Worm (Caenorhabditis elegans) whole organism, L3 larva: ENCODE results near the gene acs-21.

Experiments
- R02D3.7 ChIP-seq: fragments of 150-350 bp; optimal IDR thresholded peaks from 2 replicates; lab custom pipeline; 2014; ENCODE audit warnings: missing biosample characterization, missing genetic modification characterization
- aly-2 ChIP-seq: fragments of 150-350 bp; optimal IDR thresholded peaks from 2 replicates; lab custom pipeline; 2014; ENCODE audit warnings: missing biosample characterization, missing genetic modification characterization
- ceh-16 ChIP-seq: sonication (generic microtip); optimal IDR thresholded peaks from 2 replicates; lab custom pipeline; 2017; ENCODE audit warnings: missing biosample characterization, missing genetic modification characterization
- ceh-82 ChIP-seq: fragments of 150-350 bp; optimal IDR thresholded peaks from 2 replicates; lab custom pipeline; 2014; ENCODE audit warnings: missing biosample characterization, missing genetic modification characterization
- ceh-9 ChIP-seq: sonication (generic microtip); optimal IDR thresholded peaks from 2 replicates; lab custom pipeline; 2018; ENCODE audit warnings: missing biosample characterization, missing genetic modification characterization
- daf-12 ChIP-seq: fragments of 150-350 bp; optimal IDR thresholded peaks from 2 replicates; lab custom pipeline; 2014; ENCODE audit warnings: missing biosample characterization, missing genetic modification reagents, missing genetic modification characterization
- egl-27 ChIP-seq: sonication (generic microtip); optimal IDR thresholded peaks from 4 replicates; lab custom pipeline; 2017; ENCODE audit warnings: missing biosample characterization, missing genetic modification reagents, missing genetic modification characterization
- egl-5 ChIP-seq: fragments of 150-350 bp; optimal IDR thresholded peaks from 2 replicates; lab custom pipeline; 2017; ENCODE audit warnings: missing biosample characterization, missing genetic modification reagents, missing genetic modification characterization, inconsistent platforms
- elt-2 ChIP-seq: sonication (generic microtip); optimal IDR thresholded peaks from 2 replicates; lab custom pipeline; 2016; ENCODE audit warnings: missing genetic modification reagents, mild to moderate bottlenecking, missing genetic modification characterization, missing compliant biosample characterization
- elt-3 ChIP-seq, 3 experiments: fragments of 150-350 bp in 1 of 3; sonication (generic microtip) in 2 of 3; optimal IDR thresholded peaks; 2 replicates in 2 of 3; 4 replicates in 1 of 3; lab custom pipeline; 2014 to 2017; ENCODE audit warnings: missing biosample characterization in 3 of 3, missing genetic modification characterization in 3 of 3
- fkh-10 ChIP-seq: sonication (generic microtip); optimal IDR thresholded peaks from 2 replicates; lab custom pipeline; 2017; ENCODE audit warnings: missing biosample characterization, missing genetic modification reagents, missing genetic modification characterization
- fkh-2 ChIP-seq: fragments of 150-350 bp; optimal IDR thresholded peaks from 2 replicates; lab custom pipeline; 2014; ENCODE audit warnings: missing biosample characterization, missing genetic modification reagents, missing genetic modification characterization
- fos-1 ChIP-seq: fragments of 150-350 bp; optimal IDR thresholded peaks from 2 replicates; lab custom pipeline; 2014; ENCODE audit warnings: missing biosample characterization, missing genetic modification characterization
- hmg-11 ChIP-seq: sonication (generic microtip); optimal IDR thresholded peaks from 2 replicates; lab custom pipeline; 2016; ENCODE audit warnings: missing genetic modification characterization, missing compliant biosample characterization
- lin-39 ChIP-seq: fragments of 150-350 bp; optimal IDR thresholded peaks from 2 replicates; lab custom pipeline; 2018; ENCODE audit warnings: missing biosample characterization, missing genetic modification reagents, missing genetic modification characterization
- lsy-12 ChIP-seq: sonication (generic microtip); optimal IDR thresholded peaks from 2 replicates; lab custom pipeline; 2016; ENCODE audit warnings: mild to moderate bottlenecking, missing genetic modification characterization, missing compliant biosample characterization
- mdl-1 ChIP-seq: fragments of 150-350 bp; optimal IDR thresholded peaks from 2 replicates; lab custom pipeline; 2014; ENCODE audit warnings: missing biosample characterization, missing genetic modification characterization
- mml-1 ChIP-seq: fragments of 150-350 bp; sonication (generic microtip); optimal IDR thresholded peaks from 3 replicates; lab custom pipeline; 2014; ENCODE audit warnings: missing biosample characterization, missing genetic modification characterization
- nhr-11 ChIP-seq: fragments of 150-350 bp; optimal IDR thresholded peaks from 2 replicates; lab custom pipeline; 2014; ENCODE audit warnings: missing biosample characterization, missing genetic modification characterization
- nhr-12 ChIP-seq: fragments of 150-350 bp; optimal IDR thresholded peaks from 2 replicates; lab custom pipeline; 2014; ENCODE audit warnings: missing biosample characterization, missing genetic modification characterization
- nhr-25 ChIP-seq: sonication (generic microtip); optimal IDR thresholded peaks from 2 replicates; lab custom pipeline; 2017; ENCODE audit warnings: missing biosample characterization, missing genetic modification characterization
- nhr-43 ChIP-seq: sonication (generic microtip); optimal IDR thresholded peaks from 2 replicates; lab custom pipeline; 2016; ENCODE audit warnings: mild to moderate bottlenecking, missing genetic modification characterization, missing compliant biosample characterization; ENCODE audit not compliant: poor library complexity, severe bottlenecking
- nhr-67 ChIP-seq: fragments of 150-350 bp; optimal IDR thresholded peaks from 2 replicates; lab custom pipeline; 2014; ENCODE audit warnings: missing biosample characterization, missing genetic modification characterization
- nhr-77 ChIP-seq: fragments of 150-350 bp; optimal IDR thresholded peaks from 2 replicates; lab custom pipeline; 2014; ENCODE audit warnings: missing biosample characterization, missing genetic modification characterization
- pha-4 ChIP-seq: fragments of 150-350 bp; optimal IDR thresholded peaks from 2 replicates; lab custom pipeline; 2014; ENCODE audit warnings: missing biosample characterization, missing genetic modification reagents, missing genetic modification characterization
- pqm-1 ChIP-seq: fragments of 150-350 bp; optimal IDR thresholded peaks from 2 replicates; lab custom pipeline; 2017; ENCODE audit warnings: missing biosample characterization, missing genetic modification characterization, inconsistent platforms
- sea-2 ChIP-seq: fragments of 150-350 bp; sonication (generic microtip); optimal IDR thresholded peaks from 4 replicates; lab custom pipeline; 2014; ENCODE audit warnings: missing biosample characterization, missing genetic modification reagents, missing genetic modification characterization
- snpc-4 ChIP-seq: fragments of 150-350 bp; optimal IDR thresholded peaks from 2 replicates; lab custom pipeline; 2014; ENCODE audit warnings: missing biosample characterization, missing genetic modification characterization
- unc-39 ChIP-seq: sonication (generic microtip); optimal IDR thresholded peaks from 4 replicates; lab custom pipeline; 2017; ENCODE audit warnings: missing biosample characterization, missing genetic modification characterization
- unc-62 ChIP-seq: fragments of 150-350 bp; sonication (generic microtip); optimal IDR thresholded peaks from 4 replicates; lab custom pipeline; 2014; ENCODE audit warnings: missing biosample characterization, missing genetic modification reagents, missing genetic modification characterization
- zag-1 ChIP-seq: fragments of 150-350 bp; optimal IDR thresholded peaks from 2 replicates; lab custom pipeline; 2014; ENCODE audit warnings: missing biosample characterization, missing genetic modification characterization
- ztf-11 ChIP-seq: fragments of 150-350 bp; optimal IDR thresholded peaks from 2 replicates; lab custom pipeline; 2014; ENCODE audit warnings: missing biosample characterization, missing genetic modification characterization

The acs-21 gene

DNA sequence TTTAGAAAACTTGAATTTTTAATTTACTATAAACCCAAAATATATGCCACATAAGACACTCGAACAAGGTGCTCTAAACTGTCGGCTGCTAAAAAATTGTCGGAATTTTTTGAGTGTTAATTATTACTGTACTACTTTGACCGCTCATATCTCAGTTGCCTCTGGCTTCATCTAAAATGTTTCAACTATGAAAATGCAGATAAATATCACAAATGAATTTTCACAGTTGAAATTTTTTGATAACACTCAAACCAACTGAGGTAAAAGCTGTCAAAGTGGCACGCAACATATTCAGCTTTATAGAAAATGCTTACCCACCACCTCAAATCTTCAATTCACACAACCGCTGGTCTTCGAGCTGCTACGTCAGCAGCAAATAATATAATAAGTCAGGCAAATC is at the start of gene acs-21:
TSS of gene acs-21 (plus strand) at position 301 of the 400 bp plus-strand sequence.
- no peak for TF ChIP-seq pha-4 (tag; lab: Kevin White, UChicago)
- no peak for TF ChIP-seq nhr-25
- no peak for TF ChIP-seq egl-27 (tag; lab: Kevin White, UChicago)
- TF ChIP-seq snpc-4 (tag; lab: Kevin White, UChicago), result no peak

DNA sequence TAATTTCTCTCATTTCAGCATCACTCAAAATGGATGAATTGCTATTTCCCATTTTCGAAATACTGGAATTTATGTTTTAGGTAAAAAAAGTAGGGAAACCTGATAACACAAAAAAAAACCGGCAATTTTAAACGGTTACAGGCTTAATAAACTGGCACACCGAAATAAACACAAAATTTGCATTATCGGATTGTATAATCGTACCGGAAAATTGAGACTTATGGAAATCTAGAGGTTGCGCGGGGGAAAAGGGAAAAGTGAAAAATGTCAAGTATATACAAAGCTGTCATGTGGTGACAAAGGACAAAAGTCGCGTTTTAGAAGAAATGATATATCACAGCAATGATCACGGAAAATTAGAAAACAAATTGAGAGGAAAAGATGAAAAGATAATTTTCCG is 49.6 kb upstream of the acs-21 start, which contains the start of gene chpf-2:
TSS of gene chpf-2 (minus strand) at position 101 of the 400 bp plus-strand sequence.
- no peak for TF ChIP-seq nhr-12 (tag; lab: Kevin White, UChicago)
- no peak for TF ChIP-seq aly-2 (tag; lab: Kevin White, UChicago)
- no peak for TF ChIP-seq nhr-67 (tag; lab: Kevin White, UChicago)
- TF ChIP-seq nhr-77, result no peak
- no peak for TF ChIP-seq mdl-1 (tag; lab: Kevin White, UChicago)
- no peak for TF ChIP-seq mml-1 (tag; lab: Kevin White, UChicago)
- no peak for TF ChIP-seq lin-39
- TF ChIP-seq pqm-1 (tag; lab: Kevin White, UChicago), result no peak
- no peak for TF ChIP-seq nhr-43 (tag; lab: Kevin White, UChicago)
- no peak for TF ChIP-seq unc-39
- no peak for TF ChIP-seq zag-1 (tag; lab: Kevin White, UChicago)
- TF ChIP-seq daf-12 (tag; lab: Kevin White, UChicago), result no peak
- TF ChIP-seq nhr-25, result no peak
- no peak for TF ChIP-seq ceh-82 (tag; lab: Kevin White, UChicago)
- TF ChIP-seq R02D3.7 (tag; lab: Kevin White, UChicago), result no peak
- TF ChIP-seq fkh-2 (tag; lab: Kevin White, UChicago), result no peak

DNA sequence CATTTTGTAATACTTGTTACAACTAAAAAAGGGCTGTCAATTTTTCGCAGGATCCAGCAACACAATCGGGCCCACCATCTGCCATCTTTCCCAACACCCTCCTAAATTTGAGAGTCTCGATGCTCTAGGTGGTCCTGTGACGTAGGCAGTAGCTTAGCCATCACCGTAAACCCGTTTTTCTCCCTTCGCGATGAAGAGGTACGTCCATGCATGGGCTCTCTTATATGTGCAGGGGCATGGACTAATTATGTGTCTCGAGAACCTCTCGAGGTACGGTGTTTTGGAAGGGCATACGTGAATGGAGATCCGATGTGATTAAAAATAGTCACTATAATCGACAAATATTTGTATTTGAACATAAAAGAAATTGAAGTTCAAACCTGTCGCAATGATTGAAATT is 47.9 kb upstream of the acs-21 start:
- TF ChIP-seq nhr-25 (no peak), fos-1 (no peak), egl-5 (no peak), sea-2 (GFP tag; lab: Kevin White, UChicago) (no peak)
- TF ChIP-seq, all 47 proteins: peak for 0

- TF ChIP-seq hmg-11 (tag; lab: Kevin White, UChicago) (no peak), pha-4 (tag; lab: Kevin White, UChicago) (no peak)
- TF ChIP-seq, all 47 proteins: peak for 0
These were observed 44.0 kb upstream of the acs-21 start, which contains the start of gene F59D6.1 for ce11 chrV:3044837-3045236. Gene F59D6.1, plus strand, starts transcription at chrV:3045137.

DNA sequence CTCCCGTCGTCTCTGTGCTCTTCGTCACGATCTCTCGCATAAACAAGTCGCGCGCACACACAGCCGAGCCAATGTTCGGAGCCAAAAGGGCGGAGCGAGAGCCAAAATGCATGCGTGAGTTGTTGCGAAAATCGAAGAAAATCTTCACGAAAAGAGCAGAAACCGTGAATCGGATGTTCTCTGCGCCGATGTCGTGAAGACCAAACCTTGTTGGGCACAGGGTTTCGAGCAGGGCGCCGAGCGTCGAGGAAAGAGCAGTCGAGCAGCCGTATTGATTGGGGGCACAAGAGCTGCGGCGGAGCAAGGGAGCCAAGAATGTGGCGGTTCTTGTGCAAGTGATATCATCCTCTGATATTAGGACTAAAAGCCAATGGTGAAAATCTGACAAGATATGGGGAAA is 42.5 kb upstream of the acs-21 start:
- no peak for TF ChIP-seq nhr-12 (tag; lab: Kevin White, UChicago)
- no peak for TF ChIP-seq nhr-11
- TF ChIP-seq fos-1, result no peak
- TF ChIP-seq unc-62, result no peak
- TF ChIP-seq snpc-4 (tag; lab: Kevin White, UChicago), result no peak
- no peak for TF ChIP-seq mdl-1 (tag; lab: Kevin White, UChicago)
- TF ChIP-seq ceh-9 (tag; lab: Kevin White, UChicago), result no peak

DNA sequence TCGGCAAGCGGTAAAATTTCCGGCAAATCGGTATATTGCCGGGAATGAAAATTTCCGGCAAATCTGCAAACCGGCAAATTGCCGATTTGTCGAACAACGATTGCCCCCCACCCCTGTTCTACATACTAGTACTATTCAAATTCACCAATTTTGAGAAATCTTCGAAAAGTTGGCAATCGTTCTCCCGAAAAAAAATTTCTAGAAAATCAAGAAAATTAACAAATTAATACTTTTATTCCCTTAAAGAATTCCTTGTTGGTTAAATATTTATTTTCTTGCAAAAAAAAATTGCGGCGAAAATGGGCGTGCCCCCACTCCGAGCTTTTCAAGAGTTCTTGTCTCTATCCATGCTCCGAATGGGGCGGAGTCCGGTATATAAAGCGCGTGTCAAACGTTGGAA is 34.6 kb upstream of the acs-21 start, which contains the start of gene C50H11.8:
TSS of gene C50H11.8 (plus strand) at position 301 of the 400 bp plus-strand sequence.
- TF ChIP-seq aly-2 (tag; lab: Kevin White, UChicago), result no peak
- no peak for TF ChIP-seq snpc-4 (tag; lab: Kevin White, UChicago)
- no peak for TF ChIP-seq elt-2 (tag; lab: Kevin White, UChicago)
- TF ChIP-seq lin-39, result no peak
- TF ChIP-seq fos-1, result no peak
- no peak for TF ChIP-seq elt-3 (tag; optimal IDR thresholded peaks at IDR 0.05; lab: Kevin White, UChicago)
- no peak for TF ChIP-seq R02D3.7 (tag; lab: Kevin White, UChicago)

ce11 chrV:3058996-3059395 is 29.9 kb upstream of the acs-21 start, which contains the start of gene str-244:
Gene str-244, minus strand, starts transcription at chrV:3059096.
- no peak for TF ChIP-seq elt-3 (tag; optimal IDR thresholded peaks at IDR 0.05; lab: Kevin White, UChicago)
- TF ChIP-seq, all 47 proteins: peak for 0

DNA sequence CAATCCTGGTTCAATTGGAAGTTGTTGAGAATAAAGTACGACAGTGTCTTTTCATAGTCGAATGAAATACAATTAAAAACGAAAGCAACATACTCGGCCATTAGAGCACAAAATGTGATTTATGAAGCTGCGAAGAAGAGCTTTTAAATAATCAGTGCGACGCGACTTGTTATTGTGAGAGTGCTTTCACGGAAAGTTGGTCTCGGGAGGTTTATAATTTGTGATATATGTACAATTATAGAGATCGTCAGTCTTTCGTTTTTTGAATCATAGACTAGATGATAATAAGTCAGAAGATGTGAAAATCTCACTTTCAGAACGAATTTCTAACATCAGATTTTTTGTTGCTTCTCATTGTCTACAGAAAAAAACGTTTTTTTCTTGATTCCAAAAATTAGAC is 26.8 kb upstream of the acs-21 start, which contains the start of gene srt-15:
TSS of gene srt-15 (minus strand) at position 101 of the 400 bp plus-strand sequence.
- TF ChIP-seq ceh-16 (tag; lab: Kevin White, UChicago) (no peak), ztf-11 (tag; lab: Kevin White, UChicago) (no peak), sea-2 (GFP tag; lab: Kevin White, UChicago) (no peak), ceh-82 (tag; lab: Kevin White, UChicago) (no peak), lsy-12 (tag; lab: Kevin White, UChicago) (no peak), ceh-9 (tag; lab: Kevin White, UChicago) (no peak), snpc-4 (tag; lab: Kevin White, UChicago) (no peak), unc-39 (no peak), daf-12 (tag; lab: Kevin White, UChicago) (no peak), elt-3 (tag; optimal IDR thresholded peaks at IDR 0.05; lab: Kevin White, UChicago) (no peak), nhr-25 (no peak), fkh-10 (GFP tag; lab: Kevin White, UChicago) (no peak), egl-27 (tag; lab: Kevin White, UChicago) (no peak), fos-1 (no peak)
